Fruit fly (Drosophila melanogaster): Measurements from ENCODE around the gene CG32572.

CG32572 gene

DNA sequence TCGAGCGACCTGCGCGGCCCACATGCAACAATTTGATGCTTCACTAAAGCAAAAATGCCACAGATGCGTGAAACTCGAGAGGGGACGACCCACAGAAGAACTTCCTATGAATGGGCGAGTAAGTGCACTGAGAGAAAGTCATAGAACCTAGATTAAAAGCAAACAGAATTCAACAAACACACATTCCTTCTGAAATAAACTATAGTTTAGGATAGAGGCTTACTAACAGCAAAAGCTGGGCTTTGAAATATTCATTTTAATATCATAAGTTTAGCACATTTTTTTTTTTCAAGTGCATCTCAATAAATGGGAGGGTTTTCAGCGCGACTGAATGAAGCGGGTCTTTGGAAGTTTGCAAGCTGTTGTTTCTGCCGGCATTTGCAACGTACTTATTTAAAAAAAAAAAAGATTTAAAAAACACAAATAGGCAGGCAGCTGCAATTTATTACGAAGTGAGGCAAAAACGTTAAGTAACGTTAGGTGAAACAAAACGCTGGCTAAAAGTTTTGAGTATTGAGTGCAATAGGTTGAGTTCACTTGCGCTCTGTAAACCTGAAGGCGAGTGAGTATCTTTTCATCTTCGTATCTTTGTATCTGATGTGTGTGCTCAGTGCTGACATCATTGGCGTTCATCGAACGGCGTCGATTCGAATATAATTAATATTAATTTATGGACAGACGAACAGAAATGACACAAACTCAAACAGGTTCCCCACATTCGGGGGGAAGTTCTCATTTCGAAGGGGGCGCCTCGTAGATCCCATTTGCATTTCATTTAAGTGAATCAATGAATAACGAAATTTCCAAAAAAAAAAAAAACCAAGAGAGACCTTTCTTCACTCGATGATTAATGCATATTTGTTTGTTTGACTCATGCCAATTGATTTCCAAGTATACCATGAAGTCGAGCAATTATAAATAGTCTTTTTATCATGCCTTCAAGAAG lies 52.2 kb downstream of the CG32572 start (continued):
- TF ChIP-seq dm (GFP tag; optimal IDR thresholded peaks at IDR 0.05) (no peak), Fer1 (GFP tag; optimal IDR thresholded peaks at IDR 0.05) (no peak), CG14050 (GFP tag; IDR thresholded peaks at IDR 0.05) (no peak), bigmax (GFP tag; optimal IDR thresholded peaks at IDR 0.05) (no peak), rib (GFP tag; IDR thresholded peaks at IDR 0.05) (no peak), CG6854 (GFP tag; optimal IDR thresholded peaks at IDR 0.05) (no peak), hth (optimal IDR thresholded peaks at IDR 0.05) (no peak), Max (GFP tag; optimal IDR thresholded peaks at IDR 0.05) (peak; percentile 44), klu (GFP tag; IDR thresholded peaks at IDR 0.05) (no peak), Taf1 (GFP tag; IDR thresholded peaks at IDR 0.05) (no peak), CG18764 (GFP tag; optimal IDR thresholded peaks at IDR 0.05) (peak; percentile 31), CG7745 (tag; optimal IDR thresholded peaks at IDR 0.05) (no peak), Atf6 (GFP tag; IDR thresholded peaks at IDR 0.05) (no peak), CG13775 (GFP tag; optimal IDR thresholded peaks at IDR 0.05) (peak; percentile 35), Antp (GFP tag; optimal IDR thresholded peaks at IDR 0.05) (peak; percentile 67), CG14441 (GFP tag; IDR thresholded peaks at IDR 0.05) (peak; percentile 52), bsh (GFP tag; optimal IDR thresholded peaks at IDR 0.05) (peak in 1 of 2 experiments; percentile 57), Tbp (GFP tag; optimal IDR thresholded peaks at IDR 0.05) (no peak), peb (GFP tag; IDR thresholded peaks at IDR 0.05) (0 out of 2 replicates have a peak, but pooled peaks have one; percentile 31), bcd (GFP tag; optimal IDR thresholded peaks at IDR 0.05) (peak; percentile 36), CG1024 (GFP tag; IDR thresholded peaks at IDR 0.05) (peak; percentile 59), Med (GFP tag) (peak; percentile 91), CG1602 (GFP tag; optimal IDR thresholded peaks at IDR 0.05) (peak; percentile 46), CG7963 (GFP tag; IDR thresholded peaks at IDR 0.05; ENCODE audit: partially characterized antibody) (no peak), E2f1 (GFP tag; IDR thresholded peaks at IDR 0.05) (peak; percentile 73), Oaz (GFP tag; IDR thresholded peaks at IDR 0.05) (0 out of 2 replicates have a peak, but pooled peaks have one; percentile 25), fu2 (GFP tag; optimal IDR thresholded peaks at IDR 0.05) (no peak), Nf-YB (GFP tag; optimal IDR thresholded peaks at IDR 0.05) (no peak), Dek (tag; optimal IDR thresholded peaks at IDR 0.05) (no peak), gsb-n (tag; optimal IDR thresholded peaks at IDR 0.05) (peak; percentile 12), Neu2 (GFP tag; optimal IDR thresholded peaks at IDR 0.05; ENCODE audit: borderline replicate concordance) (no peak), CG8089 (GFP tag; optimal IDR thresholded peaks at IDR 0.05) (peak; percentile 28), Chrac-16 (GFP tag; optimal IDR thresholded peaks at IDR 0.05) (peak; percentile 28), CkIIα-i1 (GFP tag; IDR thresholded peaks at IDR 0.05) (no peak), dysf (GFP tag; IDR thresholded peaks at IDR 0.05) (peak; percentile 73; the same call in 2 of the 3 replicates), CG11560 (tag; IDR thresholded peaks at IDR 0.05) (no peak), CG17912 (GFP tag; optimal IDR thresholded peaks at IDR 0.05) (no peak), C15 (GFP tag; IDR thresholded peaks at IDR 0.05) (no peak), ara (GFP tag; IDR thresholded peaks at IDR 0.05) (peak; percentile 85), aop (GFP tag; IDR thresholded peaks at IDR 0.05) (no peak), CG2889 (GFP tag; IDR thresholded peaks at IDR 0.05) (no peak), tgo (GFP tag; IDR thresholded peaks at IDR 0.05) (peak; percentile 49; the same call in 1 of the 3 replicates), slbo (GFP tag; IDR thresholded peaks at IDR 0.05) (no peak), gsb (GFP tag; IDR thresholded peaks at IDR 0.05) (no peak), sr (GFP tag; IDR thresholded peaks at IDR 0.05) (no peak), bab2 (GFP tag; optimal IDR thresholded peaks at IDR 0.05) (peak; percentile 71), Gsc (GFP tag; IDR thresholded peaks at IDR 0.05) (no peak), Sry-β (GFP tag; optimal IDR thresholded peaks at IDR 0.05) (no peak), Hey (tag; optimal IDR thresholded peaks at IDR 0.05) (no peak), lmd (GFP tag; IDR thresholded peaks at IDR 0.05) (peak; percentile 65), lilli (GFP tag; optimal IDR thresholded peaks at IDR 0.05) (peak; percentile 42)
